Worm (Caenorhabditis elegans) whole organism, late embryonic: ENCODE data around the gene T25B6.4.

Source experiments
- C38D4.7 ChIP-seq: fragments of 200-800 bp; sonication (Bioruptor generic); optimal IDR thresholded peaks from 2 replicates; lab custom pipeline; 2018; ENCODE audit warnings: mild to moderate bottlenecking, missing genetic modification characterization, moderate library complexity, missing compliant biosample characterization
- ama-1 ChIP-seq: fragments of 150-350 bp; optimal IDR thresholded peaks from 2 replicates; lab custom pipeline; 2014
- ceh-18 ChIP-seq: sonication (generic microtip); optimal IDR thresholded peaks from 2 replicates; lab custom pipeline; 2016; ENCODE audit warnings: missing genetic modification characterization, missing compliant biosample characterization
- eyg-1 ChIP-seq: sonication (generic microtip); optimal IDR thresholded peaks from 2 replicates; lab custom pipeline; 2016; ENCODE audit warnings: missing genotype, missing genetic modification characterization, missing compliant biosample characterization
- fax-1 ChIP-seq: sonication (generic microtip); optimal IDR thresholded peaks from 2 replicates; lab custom pipeline; 2016; ENCODE audit warnings: missing genotype, missing genetic modification characterization, missing compliant biosample characterization
- fkh-10 ChIP-seq: fragments of 150-350 bp; optimal IDR thresholded peaks from 2 replicates; lab custom pipeline; 2014; ENCODE audit warnings: missing biosample characterization, missing genetic modification reagents, missing genetic modification characterization
- nhr-11 ChIP-seq: fragments of 150-350 bp; optimal IDR thresholded peaks from 2 replicates; lab custom pipeline; 2014; ENCODE audit warnings: missing biosample characterization, missing genetic modification characterization
- nhr-232 ChIP-seq: sonication (generic microtip); optimal IDR thresholded peaks from 2 replicates; lab custom pipeline; 2016; ENCODE audit warnings: missing genetic modification characterization, missing compliant biosample characterization
- pax-1 ChIP-seq: fragments of 150-350 bp; optimal IDR thresholded peaks from 2 replicates; lab custom pipeline; 2014; ENCODE audit warnings: missing biosample characterization, missing genetic modification characterization
- rnt-1 ChIP-seq: sonication (generic microtip); optimal IDR thresholded peaks from 2 replicates; lab custom pipeline; 2016; ENCODE audit warnings: missing genetic modification characterization, missing compliant biosample characterization
- sox-4 ChIP-seq: sonication (generic microtip); optimal IDR thresholded peaks from 2 replicates; lab custom pipeline; 2017; ENCODE audit warnings: mild to moderate bottlenecking, missing genetic modification characterization, inconsistent platforms, missing compliant biosample characterization
- tbx-2 ChIP-seq: sonication (generic microtip); optimal IDR thresholded peaks from 2 replicates; lab custom pipeline; 2016; ENCODE audit warnings: missing genetic modification characterization, missing compliant biosample characterization

DNA sequence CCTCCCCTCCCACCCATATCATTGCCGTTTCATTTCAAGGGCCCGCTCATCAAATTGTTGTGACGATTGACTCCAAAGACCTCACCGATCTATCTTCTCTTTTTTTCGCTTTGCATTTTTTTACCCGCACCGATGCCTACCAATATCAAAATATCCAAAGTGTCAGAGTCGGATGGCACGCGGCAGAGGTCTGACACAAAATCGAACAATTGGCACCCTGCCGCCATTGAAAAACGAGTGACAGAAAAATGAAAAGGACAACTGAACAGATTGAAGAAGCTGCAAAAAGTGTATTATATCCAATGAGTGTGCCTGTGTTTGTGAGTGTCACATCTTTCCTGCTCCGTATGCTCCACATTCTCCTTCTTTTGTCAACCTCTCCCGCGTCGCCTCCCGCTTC lies 29.1 kb upstream of the T25B6.4 start:
- TF ChIP-seq fkh-10 (no peak), tbx-2 (no peak), sox-4 (no peak), nhr-11 (tag; lab: Kevin White, UChicago) (no peak), eyg-1 (tag; lab: Kevin White, UChicago) (no peak), nhr-232 (tag; lab: Kevin White, UChicago) (no peak), ceh-18 (tag; lab: Kevin White, UChicago) (peak; percentile 88), rnt-1 (tag; lab: Kevin White, UChicago) (peak; percentile 21), pax-1 (tag; lab: Kevin White, UChicago) (no peak), C38D4.7 (GFP tag; lab: Kevin White, UChicago) (no peak), fax-1 (tag; lab: Kevin White, UChicago) (no peak), ama-1 (lab: Kevin White, UChicago) (no peak)
